Worm (Caenorhabditis elegans) whole organism, L1 larva: ENCODE measurements around the gene sru-2.
A peak's percentile ranks its signal among the peaks of the same experiment; 100 is the strongest.

Experiments used
- C04F5.9 ChIP-seq: sonication (generic microtip); optimal IDR thresholded peaks from 2 replicates; lab custom pipeline; 2016; ENCODE audit warnings: missing genetic modification characterization, missing compliant biosample characterization
- C16A3.4 ChIP-seq: fragments of 150-350 bp; optimal IDR thresholded peaks from 2 replicates; lab custom pipeline; 2014; ENCODE audit warnings: missing biosample characterization, missing genetic modification characterization
- aha-1 ChIP-seq: fragments of 150-350 bp; optimal IDR thresholded peaks from 2 replicates; lab custom pipeline; 2014; ENCODE audit warnings: missing biosample characterization, missing genetic modification characterization
- alr-1 ChIP-seq: fragments of 200-800 bp; sonication (Bioruptor generic); optimal IDR thresholded peaks from 2 replicates; lab custom pipeline; 2018; ENCODE audit warnings: borderline replicate concordance, mild to moderate bottlenecking, missing genetic modification characterization, missing compliant biosample characterization
- ama-1 ChIP-seq: fragments of 150-350 bp; optimal IDR thresholded peaks from 2 replicates; lab custom pipeline; 2014
- blmp-1 ChIP-seq: fragments of 150-350 bp; optimal IDR thresholded peaks from 2 replicates; lab custom pipeline; 2014; ENCODE audit warnings: missing biosample characterization, missing genetic modification characterization
- dpl-1 ChIP-seq, 3 experiments: fragments of 150-350 bp in 2 of 3; sonication (generic microtip) in 1 of 3; optimal IDR thresholded peaks; 2 replicates each; lab custom pipeline; 2014 to 2017; ENCODE audit warnings: missing biosample characterization in 3 of 3, missing genetic modification characterization in 3 of 3, missing genetic modification reagents in 3 of 3
- efl-1 ChIP-seq, 4 experiments: fragments of 150-350 bp; optimal IDR thresholded peaks in 3 of 4; peaks in 1 of 4; 1 replicate in 1 of 4; 2 replicates in 3 of 4; lab custom pipeline; 2014; ENCODE audit warnings: missing biosample characterization in 2 of 4, missing genetic modification characterization in 2 of 4, missing genetic modification reagents in 2 of 4
- elt-2 ChIP-seq: sonication (generic microtip); optimal IDR thresholded peaks from 2 replicates; lab custom pipeline; 2016; ENCODE audit warnings: missing genetic modification characterization, mild to moderate bottlenecking, inconsistent platforms, missing compliant biosample characterization, missing genetic modification reagents
- elt-3 ChIP-seq, 6 experiments: fragments of 150-350 bp in 1 of 6; sonication (generic microtip); optimal IDR thresholded peaks; 2 replicates each; lab custom pipeline; 2017 to 2018; ENCODE audit warnings: missing biosample characterization in 6 of 6, missing genetic modification characterization in 6 of 6, inconsistent platforms in 1 of 6
- fkh-10 ChIP-seq: sonication (generic microtip); optimal IDR thresholded peaks from 2 replicates; lab custom pipeline; 2017; ENCODE audit warnings: missing biosample characterization, missing genetic modification reagents, missing genetic modification characterization
- grh-1 ChIP-seq: fragments of 200-800 bp; sonication (Bioruptor generic); IDR thresholded peaks from 2 replicates; pipeline ENCODE4 v1.3.6; 2022; ENCODE audit warnings: missing genetic modification reagents, missing genetic modification characterization, missing compliant biosample characterization
- hlh-17 ChIP-seq: fragments of 200-800 bp; sonication (Bioruptor generic); optimal IDR thresholded peaks from 2 replicates; lab custom pipeline; 2018; ENCODE audit warnings: missing genetic modification characterization, mild to moderate bottlenecking, missing compliant biosample characterization, moderate library complexity, borderline replicate concordance
- lin-13 ChIP-seq: fragments of 150-350 bp; optimal IDR thresholded peaks from 2 replicates; lab custom pipeline; 2014; ENCODE audit warnings: missing biosample characterization, missing genetic modification reagents, missing genetic modification characterization
- lin-14 ChIP-seq: fragments of 200-800 bp; sonication (Bioruptor generic); optimal IDR thresholded peaks from 2 replicates; lab custom pipeline; 2018; ENCODE audit warnings: mild to moderate bottlenecking, missing genetic modification characterization, moderate library complexity, missing compliant biosample characterization
- lin-15B ChIP-seq: fragments of 150-350 bp; sonication (generic microtip); optimal IDR thresholded peaks from 3 replicates; lab custom pipeline; 2014; ENCODE audit warnings: missing biosample characterization, missing genetic modification characterization
- lin-35 ChIP-seq, 2 experiments: fragments of 150-350 bp; optimal IDR thresholded peaks; 2 replicates each; lab custom pipeline; 2014; ENCODE audit warnings: missing biosample characterization in 2 of 2, missing genetic modification characterization in 2 of 2, missing genetic modification reagents in 2 of 2
- lir-3 ChIP-seq: sonication (generic microtip); optimal IDR thresholded peaks from 2 replicates; lab custom pipeline; 2016; ENCODE audit warnings: mild to moderate bottlenecking, missing genetic modification characterization, moderate library complexity, missing compliant biosample characterization; ENCODE audit not compliant: poor library complexity
- lsy-2 ChIP-seq, 2 experiments: fragments of 150-350 bp; optimal IDR thresholded peaks; 2 replicates each; lab custom pipeline; 2014; ENCODE audit warnings: missing biosample characterization in 2 of 2, missing genetic modification characterization in 2 of 2
- mab-9 ChIP-seq: fragments of 200-800 bp; sonication (Bioruptor generic); IDR thresholded peaks from 2 replicates; pipeline ENCODE4 v1.3.6; 2022; ENCODE audit warnings: missing genetic modification reagents, missing genetic modification characterization, missing compliant biosample characterization
- mdl-1 ChIP-seq, 2 experiments: fragments of 150-350 bp; optimal IDR thresholded peaks; 2 replicates each; lab custom pipeline; 2014 to 2017; ENCODE audit warnings: missing biosample characterization in 2 of 2, missing genetic modification characterization in 2 of 2, inconsistent platforms in 1 of 2
- mep-1 ChIP-seq: fragments of 150-350 bp; optimal IDR thresholded peaks from 2 replicates; lab custom pipeline; 2014; ENCODE audit warnings: missing biosample characterization, missing genetic modification characterization
- nhr-11 ChIP-seq: fragments of 150-350 bp; optimal IDR thresholded peaks from 2 replicates; lab custom pipeline; 2014; ENCODE audit warnings: missing biosample characterization, missing genetic modification characterization
- nhr-12 ChIP-seq: sonication (generic microtip); optimal IDR thresholded peaks from 2 replicates; lab custom pipeline; 2017; ENCODE audit warnings: missing biosample characterization, missing genetic modification characterization
- nhr-19 ChIP-seq: fragments of 200-800 bp; sonication (Bioruptor generic); conservative IDR thresholded peaks from 2 replicates; pipeline ENCODE4 v1.3.6; 2022; ENCODE audit warnings: missing genetic modification characterization, missing compliant biosample characterization
- nhr-20 ChIP-seq: sonication (generic microtip); optimal IDR thresholded peaks from 2 replicates; lab custom pipeline; 2016; ENCODE audit warnings: mild to moderate bottlenecking, missing genetic modification characterization, missing compliant biosample characterization
- nhr-71 ChIP-seq: sonication (generic microtip); optimal IDR thresholded peaks from 2 replicates; lab custom pipeline; 2016; ENCODE audit warnings: mild to moderate bottlenecking, missing genetic modification characterization, moderate library complexity, missing compliant biosample characterization
- nhr-76 ChIP-seq: sonication (generic microtip); optimal IDR thresholded peaks from 2 replicates; lab custom pipeline; 2017; ENCODE audit warnings: missing biosample characterization, missing genetic modification characterization
- nhr-85 ChIP-seq: sonication (generic microtip); peaks from one replicate; lab custom pipeline; 2016; ENCODE audit warnings: missing genetic modification characterization, inconsistent platforms, missing compliant biosample characterization
- nhr-90 ChIP-seq: sonication (generic microtip); optimal IDR thresholded peaks from 2 replicates; lab custom pipeline; 2016; ENCODE audit warnings: mild to moderate bottlenecking, missing genetic modification characterization, missing compliant biosample characterization; ENCODE audit not compliant: poor library complexity
- pax-3 ChIP-seq: fragments of 200-800 bp; sonication (Bioruptor generic); optimal IDR thresholded peaks from 2 replicates; lab custom pipeline; 2018; ENCODE audit warnings: mild to moderate bottlenecking, missing genetic modification characterization, moderate library complexity, missing compliant biosample characterization
- pqm-1 ChIP-seq: sonication (generic microtip); optimal IDR thresholded peaks from 3 replicates; lab custom pipeline; 2017; ENCODE audit warnings: missing biosample characterization, missing genetic modification characterization
- skn-1 ChIP-seq: fragments of 150-350 bp; optimal IDR thresholded peaks from 2 replicates; lab custom pipeline; 2014; ENCODE audit warnings: missing biosample characterization, missing genetic modification characterization
- snpc-4 ChIP-seq: fragments of 150-350 bp; optimal IDR thresholded peaks from 2 replicates; lab custom pipeline; 2014; ENCODE audit warnings: missing biosample characterization, missing genetic modification characterization
- snu-23 ChIP-seq: sonication (generic microtip); optimal IDR thresholded peaks from 2 replicates; lab custom pipeline; 2016; ENCODE audit warnings: missing genetic modification characterization, missing compliant biosample characterization
- sox-4 ChIP-seq: sonication (generic microtip); optimal IDR thresholded peaks from 2 replicates; lab custom pipeline; 2016; ENCODE audit warnings: missing genetic modification characterization, missing compliant biosample characterization
- sptf-1 ChIP-seq: fragments of 150-350 bp; optimal IDR thresholded peaks from 2 replicates; lab custom pipeline; 2014; ENCODE audit warnings: missing biosample characterization, missing genetic modification characterization
- sup-37 ChIP-seq: fragments of 200-800 bp; sonication (Bioruptor generic); optimal IDR thresholded peaks from 2 replicates; lab custom pipeline; 2018; ENCODE audit warnings: mild to moderate bottlenecking, missing genetic modification characterization, missing compliant biosample characterization
- tbx-2 ChIP-seq: sonication (generic microtip); optimal IDR thresholded peaks from 2 replicates; lab custom pipeline; 2016; ENCODE audit warnings: missing genetic modification characterization, missing compliant biosample characterization
- unc-62 ChIP-seq: fragments of 150-350 bp; optimal IDR thresholded peaks from 2 replicates; lab custom pipeline; 2014; ENCODE audit warnings: missing biosample characterization, missing genetic modification reagents, missing genetic modification characterization
- vab-15 ChIP-seq: sonication (generic microtip); optimal IDR thresholded peaks from 2 replicates; lab custom pipeline; 2017; ENCODE audit warnings: missing genotype, mild to moderate bottlenecking, missing genetic modification characterization, missing compliant biosample characterization
- zag-1 ChIP-seq: fragments of 150-350 bp; optimal IDR thresholded peaks from 2 replicates; lab custom pipeline; 2014; ENCODE audit warnings: missing biosample characterization, missing genetic modification characterization
- ztf-4 ChIP-seq: fragments of 150-350 bp; optimal IDR thresholded peaks from 2 replicates; lab custom pipeline; 2014; ENCODE audit warnings: missing biosample characterization, missing genetic modification characterization

The sru-2 gene

DNA sequence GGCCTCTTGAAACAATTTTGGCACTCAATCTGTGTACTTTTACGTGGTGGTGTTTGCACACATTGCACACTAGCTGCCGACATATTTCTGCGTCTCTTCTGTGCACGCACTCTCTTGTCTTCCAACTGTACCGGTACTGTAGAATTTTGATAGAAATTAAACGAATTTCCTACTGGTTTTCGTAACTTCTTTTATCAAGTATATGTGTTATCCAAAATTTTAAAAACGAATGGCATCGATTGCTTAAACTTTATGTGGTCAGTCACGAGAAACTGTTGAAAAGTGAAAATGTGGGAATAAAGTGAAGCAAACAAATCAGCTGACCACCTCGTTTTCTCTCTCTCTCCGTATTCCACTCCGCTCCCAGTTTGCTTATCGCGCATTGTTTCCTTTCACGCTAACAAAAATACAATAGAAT, 27.3 kb downstream of the sru-2 start (continued):
- TF ChIP-seq nhr-71 (tag; lab: Kevin White, UChicago) (peak; percentile 60), elt-2 (tag; lab: Kevin White, UChicago) (peak; percentile 77), pax-3 (no peak), unc-62 (no peak), mdl-1 (tag; optimal IDR thresholded peaks at IDR 0.05; lab: Kevin White, UChicago) (peak in 1 of 2 experiments; percentile 72), sox-4 (tag; lab: Kevin White, UChicago) (no peak), blmp-1 (peak; percentile 100), sptf-1 (tag; lab: Kevin White, UChicago) (no peak), fkh-10 (GFP tag; lab: Kevin White, UChicago) (no peak), snpc-4 (tag; lab: Kevin White, UChicago) (peak; percentile 89), nhr-12 (no peak), aha-1 (tag; lab: Kevin White, UChicago) (no peak), ama-1 (lab: Kevin White, UChicago) (peak; percentile 49)

DNA sequence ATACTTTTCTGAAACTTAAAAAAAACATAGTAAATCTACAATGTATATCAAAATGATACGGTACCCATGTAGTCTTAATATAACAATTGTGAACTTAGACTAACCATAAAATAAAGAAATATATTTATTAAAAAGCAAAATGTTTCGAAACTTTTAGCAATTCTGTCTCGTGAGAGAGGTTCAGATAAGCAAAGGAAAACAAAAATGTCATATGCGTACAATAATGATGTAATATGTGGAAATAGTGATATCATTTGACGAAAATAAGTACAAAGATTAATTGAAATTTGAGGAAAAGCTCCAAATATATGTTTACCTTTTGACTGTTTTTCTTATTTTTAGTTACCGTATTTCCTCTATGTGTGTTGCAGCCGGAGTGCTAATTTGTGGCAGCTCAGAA, 28.1 kb downstream of the sru-2 start:
- TF ChIP-seq elt-2 (tag; lab: Kevin White, UChicago) (peak; percentile 47), nhr-85 (tag; lab: Kevin White, UChicago) (peak; percentile 44), nhr-76 (tag; lab: Kevin White, UChicago) (no peak), C04F5.9 (tag; lab: Kevin White, UChicago) (no peak), nhr-71 (tag; lab: Kevin White, UChicago) (peak; percentile 11), skn-1 (tag; lab: Kevin White, UChicago) (peak; percentile 54), efl-1 (optimal IDR thresholded peaks at IDR 0.05; lab: Kevin White, UChicago) (no peak), efl-1 (GFP tag; optimal IDR thresholded peaks at IDR 0.05 in 1 of 2; lab: Kevin White, UChicago) (no peak)

DNA sequence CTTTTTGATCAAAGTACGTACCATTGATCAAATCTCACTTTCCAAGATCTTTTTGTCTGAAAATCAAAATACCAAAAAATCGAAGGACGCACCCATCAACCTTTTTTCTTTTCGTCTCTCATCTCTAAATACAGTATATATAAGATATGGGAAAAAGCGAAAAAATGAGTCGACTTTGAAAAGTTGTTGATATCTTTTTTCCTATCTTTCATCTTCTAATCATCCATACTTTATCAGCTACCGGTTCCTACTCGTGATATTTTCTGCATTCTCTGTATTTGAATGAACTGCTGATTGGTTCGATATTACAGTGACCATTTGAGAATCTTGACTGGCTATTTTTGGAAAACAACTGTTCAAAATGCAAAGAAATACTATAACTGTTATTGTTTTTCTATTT, 30.8 kb downstream of the sru-2 start, which contains the start of gene C33A12.19:
TSS of gene C33A12.19 (plus strand) at position 169 of the 400 bp plus-strand sequence.
- TF ChIP-seq ztf-4 (tag; lab: Kevin White, UChicago), result no peak
- TF ChIP-seq vab-15 (tag; lab: Kevin White, UChicago), result no peak
- peak; percentile 46 for TF ChIP-seq snu-23 (GFP tag; lab: Kevin White, UChicago)
- no peak for TF ChIP-seq lir-3
- peak; percentile 3 for TF ChIP-seq C16A3.4 (tag; lab: Kevin White, UChicago)
- peak in 5 of 6 experiments; percentile 38 to 75 (median 62) for TF ChIP-seq elt-3 (tag; optimal IDR thresholded peaks at IDR 0.05; lab: Kevin White, UChicago)
- no peak for TF ChIP-seq ama-1 (lab: Kevin White, UChicago)
- no peak for TF ChIP-seq lin-13 (GFP tag; lab: Kevin White, UChicago)
- TF ChIP-seq elt-2 (tag; lab: Kevin White, UChicago), result peak; percentile 44
- peak in 1 of 2 experiments; percentile 50 for TF ChIP-seq lin-35 (GFP tag; optimal IDR thresholded peaks at IDR 0.05; lab: Kevin White, UChicago)
- peak; percentile 20 to 70 for TF ChIP-seq lsy-2 (tag; optimal IDR thresholded peaks at IDR 0.05; lab: Kevin White, UChicago)
- TF ChIP-seq grh-1 (GFP tag; lab: Robert Waterston, UW), result peak; percentile 57
- no peak for TF ChIP-seq efl-1 (optimal IDR thresholded peaks at IDR 0.05; lab: Kevin White, UChicago)
- TF ChIP-seq efl-1 (GFP tag; optimal IDR thresholded peaks at IDR 0.05 in 1 of 2; lab: Kevin White, UChicago), result peak in 1 of 2 experiments; percentile 90
- TF ChIP-seq zag-1 (tag; lab: Kevin White, UChicago), result no peak
- TF ChIP-seq nhr-20 (tag; lab: Kevin White, UChicago), result peak; percentile 75
- TF ChIP-seq pqm-1 (tag; lab: Kevin White, UChicago), result no peak
- no peak for TF ChIP-seq sup-37 (GFP tag; lab: Kevin White, UChicago)
- TF ChIP-seq nhr-11, result no peak
- TF ChIP-seq dpl-1 (GFP tag; optimal IDR thresholded peaks at IDR 0.05; lab: Kevin White, UChicago), result no peak
- peak; percentile 66 for TF ChIP-seq nhr-71 (tag; lab: Kevin White, UChicago)
- TF ChIP-seq lin-15B (tag; lab: Kevin White, UChicago), result no peak
- no peak for TF ChIP-seq mab-9 (GFP tag; lab: Robert Waterston, UW)
- TF ChIP-seq hlh-17, result no peak
- peak; percentile 28 for TF ChIP-seq tbx-2
- TF ChIP-seq alr-1 (tag; lab: Kevin White, UChicago), result no peak
- no peak for TF ChIP-seq mdl-1 (tag; optimal IDR thresholded peaks at IDR 0.05; lab: Kevin White, UChicago)
- TF ChIP-seq nhr-12, result no peak
- peak; percentile 65 for TF ChIP-seq blmp-1
- TF ChIP-seq mep-1 (tag; lab: Kevin White, UChicago), result peak; percentile 17
- peak; percentile 49 for TF ChIP-seq nhr-90 (tag; lab: Kevin White, UChicago)
- TF ChIP-seq lin-14 (GFP tag; lab: Kevin White, UChicago), result peak; percentile 68
- TF ChIP-seq nhr-19 (GFP tag; lab: Robert Waterston, UW), result peak; percentile 41
- TF ChIP-seq nhr-85 (tag; lab: Kevin White, UChicago), result peak; percentile 83
